Fruit fly (Drosophila melanogaster) whole organism, embryonic: ENCODE measurements around the gene CG14537.

Experiments
- Abd-B ChIP-seq: fragments of 200-800 bp; sonication (Bioruptor generic); optimal IDR thresholded peaks from 2 replicates; lab custom pipeline; 2018; ENCODE audit warnings: missing biosample characterization, mild to moderate bottlenecking, missing genetic modification characterization, moderate library complexity
- CG10209 ChIP-seq: fragments of 200-800 bp; sonication (Bioruptor generic); optimal IDR thresholded peaks from 3 replicates; lab custom pipeline; 2017; ENCODE audit warnings: missing biosample characterization, mild to moderate bottlenecking, missing genetic modification characterization, missing genetic modification reagents
- CG13624 ChIP-seq: fragments of 200-800 bp; sonication (Bioruptor generic); optimal IDR thresholded peaks from 2 replicates; lab custom pipeline; 2016; ENCODE audit warnings: missing biosample characterization, missing genetic modification characterization
- CG13775 ChIP-seq: fragments of 200-800 bp; sonication (Bioruptor generic); optimal IDR thresholded peaks from 3 replicates; lab custom pipeline; 2017; ENCODE audit warnings: missing biosample characterization, mild to moderate bottlenecking, missing genetic modification characterization
- CG17829 ChIP-seq: fragments of 200-800 bp; optimal IDR thresholded peaks from 2 replicates; lab custom pipeline; 2019; ENCODE audit warnings: missing biosample characterization, mild to moderate bottlenecking, missing genetic modification characterization, moderate library complexity
- CG18619 ChIP-seq: fragments of 200-800 bp; sonication (Bioruptor generic); optimal IDR thresholded peaks from 3 replicates; lab custom pipeline; 2017; ENCODE audit warnings: missing biosample characterization, mild to moderate bottlenecking, missing genetic modification characterization
- CG31441 ChIP-seq: fragments of 200-800 bp; sonication (Bioruptor generic); IDR thresholded peaks from 2 replicates; pipeline ENCODE4 v1.3.6; 2022; ENCODE audit warnings: missing biosample characterization, missing genetic modification characterization
- CG3281 ChIP-seq: fragments of 200-800 bp; sonication (Bioruptor generic); optimal IDR thresholded peaks from 3 replicates; lab custom pipeline; 2017; ENCODE audit warnings: missing biosample characterization, mild to moderate bottlenecking, missing genetic modification characterization
- CG43689 ChIP-seq: fragments of 200-800 bp; sonication (Bioruptor generic); IDR thresholded peaks from 2 replicates; pipeline ENCODE4 v1.3.6; 2022; ENCODE audit warnings: missing biosample characterization, missing genetic modification characterization
- CG5180 ChIP-seq: fragments of 200-800 bp; sonication (Bioruptor generic); optimal IDR thresholded peaks from 3 replicates; lab custom pipeline; 2017; ENCODE audit warnings: missing biosample characterization, missing genetic modification characterization, mild to moderate bottlenecking, moderate library complexity, missing genetic modification reagents
- CG7556 ChIP-seq: fragments of 200-800 bp; sonication (Bioruptor generic); optimal IDR thresholded peaks from 2 replicates; lab custom pipeline; 2017; ENCODE audit warnings: missing biosample characterization, mild to moderate bottlenecking, missing genetic modification characterization
- CG7839 ChIP-seq: fragments of 200-800 bp; sonication (Bioruptor generic); optimal IDR thresholded peaks from 3 replicates; lab custom pipeline; 2018; ENCODE audit warnings: missing biosample characterization, mild to moderate bottlenecking, missing genetic modification characterization, moderate library complexity
- CG9215 ChIP-seq: fragments of 200-800 bp; sonication (Bioruptor generic); IDR thresholded peaks from 2 replicates; pipeline ENCODE4 v1.3.6; 2022; ENCODE audit warnings: missing biosample characterization, missing genetic modification characterization
- CG9817 ChIP-seq: fragments of 200-800 bp; sonication (Bioruptor generic); optimal IDR thresholded peaks from 2 replicates; lab custom pipeline; 2018; ENCODE audit warnings: missing biosample characterization, mild to moderate bottlenecking, missing genetic modification characterization, moderate library complexity
- CHES-1-like ChIP-seq: fragments of 200-800 bp; sonication (Bioruptor generic); optimal IDR thresholded peaks from 2 replicates; lab custom pipeline; 2016; ENCODE audit warnings: missing biosample characterization, missing genetic modification characterization
- Chrac-16 ChIP-seq: fragments of 200-800 bp; sonication (Bioruptor generic); optimal IDR thresholded peaks from 3 replicates; lab custom pipeline; 2016; ENCODE audit warnings: missing biosample characterization, missing genetic modification characterization
- CoRest ChIP-seq: fragments of 200-800 bp; sonication (Bioruptor generic); optimal IDR thresholded peaks from 3 replicates; lab custom pipeline; 2018; ENCODE audit warnings: missing biosample characterization, mild to moderate bottlenecking, missing genetic modification characterization, moderate library complexity
- Dref ChIP-seq: fragments of 200-800 bp; sonication (Bioruptor generic); IDR thresholded peaks from 2 replicates; pipeline ENCODE4 v1.3.6; 2022; ENCODE audit warnings: missing biosample characterization, missing genetic modification characterization
- E2f1 ChIP-seq: fragments of 200-800 bp; sonication (Bioruptor generic); IDR thresholded peaks from 2 replicates; pipeline ENCODE4 v1.3.6; 2022; ENCODE audit warnings: missing biosample characterization, missing genetic modification characterization
- Elba2 ChIP-seq: fragments of 200-800 bp; sonication (Bioruptor generic); optimal IDR thresholded peaks from 3 replicates; lab custom pipeline; 2016; ENCODE audit warnings: missing biosample characterization, missing genetic modification characterization
- Fer1 ChIP-seq: fragments of 200-800 bp; sonication (Bioruptor generic); optimal IDR thresholded peaks from 2 replicates; lab custom pipeline; 2017; ENCODE audit warnings: missing biosample characterization, mild to moderate bottlenecking, missing genetic modification characterization
- Gug ChIP-seq: fragments of 200-800 bp; sonication (Bioruptor generic); IDR thresholded peaks from 4 replicates; pipeline ENCODE4 v1.3.6; 2022; ENCODE audit warnings: missing biosample characterization, missing genetic modification characterization
- Hmr ChIP-seq: fragments of 200-800 bp; sonication (Bioruptor generic); optimal IDR thresholded peaks from 3 replicates; lab custom pipeline; 2017; ENCODE audit warnings: mild to moderate bottlenecking, missing biosample characterization, missing genetic modification reagents, missing genetic modification characterization
- Hr51 ChIP-seq, 2 experiments: fragments of 200-800 bp; sonication (Bioruptor generic); optimal IDR thresholded peaks; 2 replicates in 1 of 2; 3 replicates in 1 of 2; lab custom pipeline; 2016 to 2018; ENCODE audit warnings: missing biosample characterization in 2 of 2, missing genetic modification characterization in 2 of 2, mild to moderate bottlenecking in 1 of 2, moderate library complexity in 1 of 2
- MESR4 ChIP-seq: fragments of 200-800 bp; sonication (Bioruptor generic); optimal IDR thresholded peaks from 2 replicates; lab custom pipeline; 2018; ENCODE audit warnings: missing biosample characterization, mild to moderate bottlenecking, missing genetic modification characterization, moderate library complexity
- Med ChIP-seq: fragments of 200-800 bp; sonication (Bioruptor generic); peaks from one replicate; lab custom pipeline; 2016; ENCODE audit warnings: missing biosample characterization, missing genetic modification characterization, mild to moderate bottlenecking, inconsistent platforms, moderate library complexity
- NK7.1 ChIP-seq: fragments of 200-800 bp; sonication (Bioruptor generic); optimal IDR thresholded peaks from 3 replicates; lab custom pipeline; 2016; ENCODE audit warnings: missing biosample characterization, missing genetic modification characterization
- Nf-YC ChIP-seq: fragments of 200-800 bp; optimal IDR thresholded peaks from 3 replicates; lab custom pipeline; 2019; ENCODE audit warnings: missing biosample characterization, mild to moderate bottlenecking, missing genetic modification characterization, moderate library complexity
- NfI ChIP-seq: fragments of 200-800 bp; sonication (Bioruptor generic); optimal IDR thresholded peaks from 3 replicates; lab custom pipeline; 2018; ENCODE audit warnings: missing biosample characterization, mild to moderate bottlenecking, missing genetic modification characterization, moderate library complexity
- Oaz ChIP-seq: fragments of 200-800 bp; sonication (Bioruptor generic); IDR thresholded peaks from 2 replicates; pipeline ENCODE4 v1.3.6; 2022; ENCODE audit warnings: missing biosample characterization, missing genetic modification characterization
- Pdp1 ChIP-seq, 2 experiments: fragments of 200-800 bp; sonication (Bioruptor generic); optimal IDR thresholded peaks; 3 replicates each; lab custom pipeline; 2016; ENCODE audit warnings: missing biosample characterization in 2 of 2, missing genetic modification characterization in 2 of 2, mild to moderate bottlenecking in 1 of 2, moderate library complexity in 1 of 2
- Tbp ChIP-seq: fragments of >200 bp; optimal IDR thresholded peaks from 2 replicates; lab custom pipeline; 2018; ENCODE audit warnings: missing biosample characterization, missing genetic modification characterization
- Usf ChIP-seq: fragments of 200-800 bp; sonication (Bioruptor generic); optimal IDR thresholded peaks from 2 replicates; lab custom pipeline; 2017; ENCODE audit warnings: missing genotype, missing biosample characterization, missing genetic modification characterization
- Xbp1 ChIP-seq: fragments of 200-800 bp; sonication (Bioruptor generic); optimal IDR thresholded peaks from 3 replicates; lab custom pipeline; 2016; ENCODE audit warnings: missing biosample characterization, mild to moderate bottlenecking, missing genetic modification characterization
- chn ChIP-seq: fragments of 200-800 bp; sonication (Bioruptor generic); optimal IDR thresholded peaks from 2 replicates; lab custom pipeline; 2016; ENCODE audit warnings: missing biosample characterization, missing genetic modification characterization
- dysf ChIP-seq: fragments of 200-800 bp; sonication (Bioruptor generic); IDR thresholded peaks from 3 replicates; pipeline ENCODE4 v1.3.6; 2022; ENCODE audit warnings: missing biosample characterization, missing genetic modification characterization
- fd3F ChIP-seq: fragments of 200-800 bp; sonication (Bioruptor generic); optimal IDR thresholded peaks from 2 replicates; lab custom pipeline; 2018; ENCODE audit warnings: missing biosample characterization, mild to moderate bottlenecking, missing genetic modification characterization, moderate library complexity
- fd96Cb ChIP-seq: fragments of 200-800 bp; sonication (Bioruptor generic); optimal IDR thresholded peaks from 2 replicates; lab custom pipeline; 2018; ENCODE audit warnings: missing biosample characterization, mild to moderate bottlenecking, missing genetic modification characterization, moderate library complexity
- jing ChIP-seq: fragments of 200-800 bp; sonication (Bioruptor generic); optimal IDR thresholded peaks from 2 replicates; lab custom pipeline; 2018; ENCODE audit warnings: missing biosample characterization, mild to moderate bottlenecking, missing genetic modification characterization
- knrl ChIP-seq: fragments of 200-800 bp; sonication (Bioruptor generic); IDR thresholded peaks from 3 replicates; pipeline ENCODE4 v1.3.6; 2022; ENCODE audit warnings: missing biosample characterization, missing genetic modification characterization; ENCODE audit not compliant: partially characterized antibody
- lilli ChIP-seq: fragments of 200-800 bp; sonication (Bioruptor generic); optimal IDR thresholded peaks from 3 replicates; lab custom pipeline; 2016; ENCODE audit warnings: missing biosample characterization, missing genetic modification characterization
- nau ChIP-seq: fragments of 200-800 bp; sonication (Bioruptor generic); optimal IDR thresholded peaks from 3 replicates; lab custom pipeline; 2017; ENCODE audit warnings: missing biosample characterization, mild to moderate bottlenecking, missing genetic modification characterization, missing genetic modification reagents
- nmo ChIP-seq: fragments of 200-800 bp; sonication (Bioruptor generic); optimal IDR thresholded peaks from 2 replicates; lab custom pipeline; 2018; ENCODE audit warnings: missing biosample characterization, mild to moderate bottlenecking, missing genetic modification characterization, moderate library complexity
- pum ChIP-seq: fragments of 200-800 bp; sonication (Bioruptor generic); optimal IDR thresholded peaks from 2 replicates; lab custom pipeline; 2016; ENCODE audit warnings: missing biosample characterization, missing genetic modification characterization
- sens ChIP-seq: fragments of 200-800 bp; sonication (Bioruptor generic); peaks from one replicate; lab custom pipeline; 2016; ENCODE audit warnings: missing biosample characterization, missing genetic modification characterization
- slou ChIP-seq: fragments of 200-800 bp; sonication (Bioruptor generic); optimal IDR thresholded peaks from 3 replicates; lab custom pipeline; 2016; ENCODE audit warnings: missing biosample characterization, missing genetic modification characterization
- ssp ChIP-seq: fragments of 200-800 bp; sonication (Bioruptor generic); IDR thresholded peaks from 2 replicates; pipeline ENCODE4 v1.3.6; 2022; ENCODE audit warnings: missing biosample characterization, missing genetic modification characterization
- ttk ChIP-seq: fragments of 200-800 bp; sonication (Bioruptor generic); IDR thresholded peaks from 2 replicates; pipeline ENCODE4 v2.1.2; 2022; ENCODE audit warnings: missing biosample characterization, missing genetic modification characterization
- zen2 ChIP-seq: fragments of 200-800 bp; sonication (Bioruptor generic); IDR thresholded peaks from 3 replicates; pipeline ENCODE4 v1.3.6; 2022; ENCODE audit warnings: missing biosample characterization, missing genetic modification characterization; ENCODE audit not compliant: partially characterized antibody

Gene CG14537

dm6 chr2L:7871821-7872524, 31.7 kb downstream of the CG14537 start (continued):
- TF ChIP-seq Fer1 (GFP tag; lab: Kevin White, UChicago) (peak; percentile 69), CG13624 (GFP tag; lab: Kevin White, UChicago) (peak; percentile 34), NfI (GFP tag; lab: Kevin White, UChicago) (peak; percentile 48), fd3F (GFP tag; lab: Kevin White, UChicago) (peak; percentile 48), CG9215 (GFP tag; lab: Robert Waterston, UW) (peak; percentile 30; the same call in 1 of the 2 replicates), Oaz (no peak), pum (GFP tag; lab: Kevin White, UChicago) (peak; percentile 27), ttk (GFP tag; lab: Robert Waterston, UW) (no peak), NK7.1 (no peak), CG43689 (no peak), CG10209 (GFP tag; lab: Kevin White, UChicago) (peak; percentile 59), Tbp (GFP tag; lab: Kevin White, UChicago) (no peak), Usf (GFP tag; lab: Kevin White, UChicago) (peak; percentile 8), CG17829 (tag; lab: Kevin White, UChicago) (peak; percentile 17), jing (GFP tag; lab: Kevin White, UChicago) (no peak), Med (GFP tag; lab: Kevin White, UChicago) (peak; percentile 32), lilli (GFP tag; lab: Kevin White, UChicago) (peak; percentile 58), chn (GFP tag; lab: Kevin White, UChicago) (no peak), fd96Cb (tag; lab: Kevin White, UChicago) (peak; percentile 48), Hmr (GFP tag; lab: Kevin White, UChicago) (peak; percentile 78), Pdp1 (GFP tag; optimal IDR thresholded peaks at IDR 0.05; lab: Kevin White, UChicago) (peak; percentile 6 to 25), nmo (GFP tag; lab: Kevin White, UChicago) (peak; percentile 51), CG7556 (GFP tag; lab: Kevin White, UChicago) (peak; percentile 84), Elba2 (GFP tag; lab: Kevin White, UChicago) (no peak), zen2 (GFP tag; lab: Robert Waterston, UW) (no peak), CG31441 (GFP tag; lab: Robert Waterston, UW) (peak; percentile 44), ssp (GFP tag; lab: Robert Waterston, UW) (peak; percentile 9; the same call in 1 of the 2 replicates), CG7839 (peak; percentile 72), CG13775 (GFP tag; lab: Kevin White, UChicago) (peak; percentile 15), E2f1 (GFP tag; lab: Robert Waterston, UW) (0 out of 2 replicates have a peak, but pooled peaks have one; percentile 12), CG3281 (GFP tag; lab: Kevin White, UChicago) (peak; percentile 67), CG5180 (peak; percentile 10), Abd-B (GFP tag; lab: Kevin White, UChicago) (peak; percentile 39), MESR4 (GFP tag; lab: Kevin White, UChicago) (no peak), dysf (GFP tag; lab: Robert Waterston, UW) (peak; percentile 72; the same call in 2 of the 3 replicates), Chrac-16 (GFP tag; lab: Kevin White, UChicago) (no peak), CoRest (tag; lab: Kevin White, UChicago) (peak; percentile 71), Nf-YC (peak; percentile 4), nau (GFP tag; lab: Kevin White, UChicago) (peak; percentile 59), knrl (GFP tag; lab: Robert Waterston, UW) (no peak), sens (GFP tag; lab: Kevin White, UChicago) (peak; percentile 86), CG9817 (peak; percentile 18), CHES-1-like (GFP tag; lab: Kevin White, UChicago) (peak; percentile 19), Xbp1 (peak; percentile 42), CG18619 (GFP tag; lab: Kevin White, UChicago) (peak; percentile 54), Dref (GFP tag; lab: Robert Waterston, UW) (no peak), slou (peak; percentile 46), Hr51 (GFP tag; optimal IDR thresholded peaks at IDR 0.05; lab: Kevin White, UChicago) (peak in 1 of 2 experiments; percentile 68), Gug (peak; percentile 19; the same call in 1 of the 4 replicates)
